Worm (Caenorhabditis elegans): ENCODE results near the gene ZK742.7.

- TF ChIP-seq fkh-10 (GFP tag; optimal IDR thresholded peaks at IDR 0.05) (no peak), skn-1 (tag; optimal IDR thresholded peaks at IDR 0.05) (no peak), nhr-77 (tag; optimal IDR thresholded peaks at IDR 0.05) (no peak), pha-4 (tag; optimal IDR thresholded peaks at IDR 0.05) (no peak), ceh-82 (tag; optimal IDR thresholded peaks at IDR 0.05) (no peak), zag-1 (tag; optimal IDR thresholded peaks at IDR 0.05) (no peak), snpc-4 (tag; optimal IDR thresholded peaks at IDR 0.05) (no peak), nhr-28 (tag; optimal IDR thresholded peaks at IDR 0.05) (no peak), elt-3 (tag; optimal IDR thresholded peaks at IDR 0.05) (no peak), ceh-16 (tag; optimal IDR thresholded peaks at IDR 0.05) (no peak)
Measured at ce11 chrV:7770961-7771360, 27.2 kb upstream of the ZK742.7 start, which contains the start of gene frpr-3.
